Worm (Caenorhabditis elegans): ENCODE data around the gene F53C11.9.

ce11 chrV:13768388-13768787 is 9.4 kb upstream of the F53C11.9 start, which contains the start of gene F20G2.3:
- no peak for TF ChIP-seq flt-1 (GFP tag; IDR thresholded peaks at IDR 0.05)
- no peak for TF ChIP-seq scrt-1 (GFP tag; IDR thresholded peaks at IDR 0.05)
- TF ChIP-seq hmbx-1 (tag; optimal IDR thresholded peaks at IDR 0.05), result no peak
- no peak for TF ChIP-seq ets-7 (tag; optimal IDR thresholded peaks at IDR 0.05)
- no peak for TF ChIP-seq B0310.2 (tag; optimal IDR thresholded peaks at IDR 0.05)
- no peak for TF ChIP-seq tra-4 (tag; optimal IDR thresholded peaks at IDR 0.05)
- no peak for TF ChIP-seq F13C5.2 (tag; optimal IDR thresholded peaks at IDR 0.05)
- no peak for TF ChIP-seq hmg-4 (GFP tag; optimal IDR thresholded peaks at IDR 0.05)
- no peak for TF ChIP-seq ama-1 (optimal IDR thresholded peaks at IDR 0.05)

All from whole organism, early embryonic.